Worm (Caenorhabditis elegans): ENCODE data around the gene C10E2.5.

DNA sequence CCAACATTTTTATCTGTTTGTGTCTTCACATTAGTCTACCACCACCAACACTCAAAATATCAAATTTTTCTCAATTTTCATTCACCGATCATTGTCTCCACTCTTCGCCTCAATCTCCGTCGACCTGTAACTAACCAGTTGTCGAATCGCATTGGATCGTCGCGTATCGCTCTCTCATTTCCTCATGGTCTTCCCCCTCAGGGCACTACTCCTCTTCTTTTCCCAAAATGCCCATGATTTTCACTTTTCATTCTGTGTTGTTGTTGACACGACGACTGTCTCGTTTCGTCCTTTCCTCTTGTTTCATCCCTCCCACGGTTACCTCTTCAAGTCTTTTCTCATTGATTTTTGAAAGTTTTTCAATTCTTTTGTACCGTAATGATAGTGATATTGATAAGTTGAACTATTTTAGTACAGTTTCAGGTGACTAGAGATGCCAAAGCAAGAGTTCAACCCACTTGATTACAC, 31.7 kb upstream of the C10E2.5 start, which contains the start of gene T01C8.2:
- TF ChIP-seq unc-62 (GFP tag; optimal IDR thresholded peaks at IDR 0.05): no peak
- no peak for TF ChIP-seq nhr-77 (tag; optimal IDR thresholded peaks at IDR 0.05)
- no peak for TF ChIP-seq pha-4 (tag; optimal IDR thresholded peaks at IDR 0.05)
- no peak for TF ChIP-seq daf-12 (tag; optimal IDR thresholded peaks at IDR 0.05)
- peak; percentile 64 for TF ChIP-seq nhr-23 (tag; optimal IDR thresholded peaks at IDR 0.05)
- no peak for TF ChIP-seq egl-27 (tag; optimal IDR thresholded peaks at IDR 0.05)
- TF ChIP-seq nhr-28 (tag; optimal IDR thresholded peaks at IDR 0.05): no peak
